Worm (Caenorhabditis elegans) whole organism, L4/young adult: ENCODE measurements around the gene gpa-8.

Experiments used
- dao-5 ChIP-seq: sonication (generic microtip); optimal IDR thresholded peaks from 2 replicates; lab custom pipeline; 2016; ENCODE audit warnings: missing genotype, missing genetic modification characterization, moderate library complexity, missing compliant biosample characterization
- him-1 ChIP-seq: sonication (generic microtip); optimal IDR thresholded peaks from 2 replicates; lab custom pipeline; 2016; ENCODE audit warnings: missing genotype, missing genetic modification reagents, missing genetic modification characterization, missing compliant biosample characterization

- TF ChIP-seq him-1 (tag; lab: Kevin White, UChicago): no peak
- no peak for TF ChIP-seq dao-5 (tag; lab: Kevin White, UChicago)
Measured at ce11 chrV:12663386-12663785, 23.1 kb upstream of the gpa-8 start.
